Worm (Caenorhabditis elegans) whole organism, L2 larva: ENCODE data around the gene F54B11.4.

Source experiments
- R02D3.7 ChIP-seq: fragments of 150-350 bp; optimal IDR thresholded peaks from 2 replicates; lab custom pipeline; 2014; ENCODE audit warnings: missing biosample characterization, missing genetic modification characterization
- alr-1 ChIP-seq: fragments of 150-350 bp; optimal IDR thresholded peaks from 2 replicates; lab custom pipeline; 2014; ENCODE audit warnings: missing biosample characterization, missing genetic modification characterization
- ceh-82 ChIP-seq: fragments of 150-350 bp; optimal IDR thresholded peaks from 2 replicates; lab custom pipeline; 2014; ENCODE audit warnings: missing biosample characterization, missing genetic modification characterization
- elt-3 ChIP-seq: sonication (generic microtip); optimal IDR thresholded peaks from 2 replicates; lab custom pipeline; 2017; ENCODE audit warnings: missing biosample characterization, missing genetic modification characterization
- fos-1 ChIP-seq: fragments of 150-350 bp; optimal IDR thresholded peaks from 2 replicates; lab custom pipeline; 2014; ENCODE audit warnings: missing biosample characterization, missing genetic modification characterization
- mbf-1 ChIP-seq: sonication (generic microtip); optimal IDR thresholded peaks from 2 replicates; lab custom pipeline; 2017; ENCODE audit warnings: missing biosample characterization, missing genetic modification characterization
- nhr-12 ChIP-seq: fragments of 150-350 bp; optimal IDR thresholded peaks from 2 replicates; lab custom pipeline; 2014; ENCODE audit warnings: missing biosample characterization, missing genetic modification characterization
- nhr-77 ChIP-seq: fragments of 150-350 bp; optimal IDR thresholded peaks from 2 replicates; lab custom pipeline; 2014; ENCODE audit warnings: missing biosample characterization, missing genetic modification characterization
- skn-1 ChIP-seq: sonication (generic microtip); optimal IDR thresholded peaks from 2 replicates; lab custom pipeline; 2017; ENCODE audit warnings: missing biosample characterization, missing genetic modification characterization
- sma-9 ChIP-seq, 2 experiments: fragments of 150-350 bp in 1 of 2; sonication (generic microtip) in 1 of 2; optimal IDR thresholded peaks; 2 replicates each; lab custom pipeline; 2014 to 2016; ENCODE audit warnings: missing genetic modification characterization in 2 of 2, mild to moderate bottlenecking in 1 of 2, missing biosample characterization in 1 of 2, missing compliant biosample characterization in 1 of 2, missing genetic modification reagents in 1 of 2, moderate library complexity in 1 of 2
- unc-62 ChIP-seq: fragments of 150-350 bp; optimal IDR thresholded peaks from 2 replicates; lab custom pipeline; 2014; ENCODE audit warnings: missing biosample characterization, missing genetic modification reagents, missing genetic modification characterization
- zag-1 ChIP-seq: fragments of 150-350 bp; optimal IDR thresholded peaks from 2 replicates; lab custom pipeline; 2014; ENCODE audit warnings: missing biosample characterization, missing genetic modification characterization
- ztf-11 ChIP-seq: sonication (generic microtip); optimal IDR thresholded peaks from 2 replicates; lab custom pipeline; 2017; ENCODE audit warnings: missing biosample characterization, missing genetic modification characterization
- ztf-4 ChIP-seq: fragments of 150-350 bp; optimal IDR thresholded peaks from 2 replicates; lab custom pipeline; 2014; ENCODE audit warnings: missing biosample characterization, missing genetic modification characterization

ce11 chrX:13621628-13622027 is 29.2 kb downstream of the F54B11.4 start, which contains the start of gene Y12A6A.1:
- TF ChIP-seq unc-62 (GFP tag; lab: Kevin White, UChicago) = no peak
- no peak for TF ChIP-seq nhr-12 (tag; lab: Kevin White, UChicago)
- no peak for TF ChIP-seq alr-1 (tag; lab: Kevin White, UChicago)
- no peak for TF ChIP-seq ceh-82 (tag; lab: Kevin White, UChicago)
- TF ChIP-seq nhr-77 (tag; lab: Kevin White, UChicago) = no peak
- TF ChIP-seq mbf-1 = no peak
- no peak for TF ChIP-seq ztf-4 (tag; lab: Kevin White, UChicago)
- TF ChIP-seq fos-1 (tag; lab: Kevin White, UChicago) = no peak
- TF ChIP-seq sma-9 (GFP tag; optimal IDR thresholded peaks at IDR 0.05; lab: Kevin White, UChicago) = no peak
- TF ChIP-seq sma-9 (tag; optimal IDR thresholded peaks at IDR 0.05; lab: Kevin White, UChicago) = no peak
- no peak for TF ChIP-seq elt-3 (tag; lab: Kevin White, UChicago)
- no peak for TF ChIP-seq skn-1 (tag; lab: Kevin White, UChicago)
- TF ChIP-seq ztf-11 (tag; lab: Kevin White, UChicago) = no peak
- TF ChIP-seq zag-1 = no peak
- TF ChIP-seq R02D3.7 (tag; lab: Kevin White, UChicago) = no peak
